Fruit fly (Drosophila melanogaster) whole organism, larva: ENCODE data around the gene Cpr78Cb.

Source experiments
- noc ChIP-seq: fragments of 200-800 bp; sonication (Bioruptor generic); optimal IDR thresholded peaks from 3 replicates; lab custom pipeline; 2019; ENCODE audit warnings: missing biosample characterization, mild to moderate bottlenecking, missing genetic modification characterization, moderate library complexity

The Cpr78Cb gene

DNA sequence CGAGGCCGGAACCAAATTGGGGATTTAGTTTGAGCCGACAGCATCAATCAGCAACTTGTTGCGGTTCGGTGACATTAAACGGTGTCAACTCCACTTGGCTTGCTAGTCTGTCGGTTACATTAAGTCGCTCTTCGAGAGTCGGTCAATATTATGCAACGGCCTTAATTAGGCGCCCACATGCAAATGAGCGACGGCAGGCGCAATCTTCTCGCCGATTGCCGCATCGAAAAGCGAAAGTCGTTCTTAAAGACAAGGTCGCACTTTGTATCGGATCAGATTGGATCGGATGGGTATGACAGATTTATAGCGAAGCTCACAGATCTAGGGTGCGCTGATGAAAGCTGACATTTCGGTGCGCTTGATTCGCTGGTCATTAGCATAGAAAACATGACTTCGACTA is 3.2 kb upstream of the Cpr78Cb start:
- no peak for TF ChIP-seq noc (tag; lab: Kevin White, UChicago)

DNA sequence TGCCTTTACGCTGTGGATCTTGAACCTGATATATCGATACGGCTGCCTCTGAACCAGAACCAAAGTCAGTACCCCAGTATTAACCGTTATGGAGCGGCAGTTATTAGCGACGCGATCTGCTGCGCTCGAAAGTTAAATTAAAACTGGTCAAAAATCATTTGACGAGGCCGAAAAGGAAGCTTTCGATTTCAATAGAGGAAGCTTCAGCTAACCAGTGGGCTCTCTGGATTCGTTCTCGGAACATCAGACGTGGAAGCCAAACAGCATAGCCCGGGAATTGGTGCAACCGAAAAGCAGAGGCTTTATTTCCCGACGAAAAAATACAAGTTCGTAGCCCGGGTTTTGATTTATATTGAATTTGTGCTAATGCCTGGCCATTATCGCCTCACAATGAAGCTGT is 1.6 kb upstream of the Cpr78Cb start, which contains the start of gene Cpr78Ca:
TSS of gene Cpr78Ca (minus strand) at position 101 of the 400 bp plus-strand sequence.
- TF ChIP-seq noc (tag; lab: Kevin White, UChicago): no peak

- no peak for TF ChIP-seq noc (tag; lab: Kevin White, UChicago)
These were observed 3.4 kb downstream of the Cpr78Cb start, which contains the start of gene Edg78E for dm6 chr3L:21297703-21298102. Edg78E (minus strand) TSS chr3L:21297803.

dm6 chr3L:21298375-21298774 is 4.1 kb downstream of the Cpr78Cb start, which contains the start of gene CG43702:
CG43702 (plus strand) TSS chr3L:21298675.
- TF ChIP-seq noc (tag; lab: Kevin White, UChicago): no peak

- no peak for TF ChIP-seq noc (tag; lab: Kevin White, UChicago)
These were observed 4.9 kb downstream of the Cpr78Cb start for dm6 chr3L:21299203-21299602.

DNA sequence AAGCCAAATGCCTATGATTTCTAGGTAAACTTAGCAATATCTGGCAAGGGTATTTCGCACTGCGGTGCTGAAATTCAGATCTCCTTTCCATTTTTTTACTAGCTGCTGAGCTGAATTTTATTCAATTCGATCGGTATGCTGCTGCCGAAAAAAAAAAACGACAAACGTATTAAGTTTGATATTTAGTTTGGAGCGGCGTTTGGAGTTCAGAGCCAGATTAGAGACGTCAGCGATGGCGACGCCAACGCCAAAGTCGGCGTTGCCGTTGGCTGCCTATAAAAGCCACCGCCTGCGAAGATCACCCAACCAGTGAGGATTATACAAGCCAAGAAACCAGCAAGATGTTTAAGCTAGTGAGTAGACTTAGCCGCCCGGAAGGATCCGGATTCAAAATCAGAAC is 6.0 kb downstream of the Cpr78Cb start, which contains the start of gene Cpr78Cc:
TSS of gene Cpr78Cc (plus strand) at position 301 of the 400 bp plus-strand sequence.
- no peak for TF ChIP-seq noc (tag; lab: Kevin White, UChicago)

DNA sequence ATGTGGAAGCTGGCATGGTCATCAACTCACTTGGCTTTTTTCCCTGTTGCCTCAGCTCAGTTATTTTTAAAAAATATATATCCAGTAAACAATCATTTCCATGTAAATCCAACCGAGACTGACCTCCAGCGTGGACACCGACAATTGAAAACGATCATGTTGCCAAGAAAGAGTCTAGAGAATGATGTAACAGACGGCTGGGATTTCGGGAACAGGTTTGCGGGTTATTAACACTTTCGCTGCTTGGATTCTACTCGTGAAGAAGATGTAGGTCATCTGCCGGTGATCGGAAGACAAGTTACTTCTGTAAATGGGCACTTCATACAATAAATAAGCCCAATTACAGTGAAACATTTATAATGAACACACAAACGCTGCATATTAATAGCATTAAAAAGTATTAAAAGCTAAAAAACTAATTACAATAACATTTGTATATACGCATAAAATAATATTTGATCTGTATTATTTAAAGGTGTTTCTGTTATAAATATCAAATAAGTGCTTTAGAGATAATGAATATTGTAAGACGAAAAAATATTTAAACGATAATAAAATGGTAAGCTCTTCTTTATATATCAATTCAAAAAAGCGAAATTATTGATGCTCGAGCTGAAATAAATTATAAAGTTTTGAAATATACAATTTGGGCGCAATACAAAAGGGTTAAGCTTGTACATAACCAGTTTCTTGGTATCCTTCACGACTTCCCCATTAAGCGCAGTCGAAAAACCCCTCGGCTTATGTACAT is 7.6 kb downstream of the Cpr78Cb start:
- TF ChIP-seq noc (tag; lab: Kevin White, UChicago): no peak

dm6 chr3L:21302493-21302892 is 8.2 kb downstream of the Cpr78Cb start:
- no peak for TF ChIP-seq noc (tag; lab: Kevin White, UChicago)

- no peak for TF ChIP-seq noc (tag; lab: Kevin White, UChicago)
These were observed 9.4 kb downstream of the Cpr78Cb start for dm6 chr3L:21303659-21304058.

DNA sequence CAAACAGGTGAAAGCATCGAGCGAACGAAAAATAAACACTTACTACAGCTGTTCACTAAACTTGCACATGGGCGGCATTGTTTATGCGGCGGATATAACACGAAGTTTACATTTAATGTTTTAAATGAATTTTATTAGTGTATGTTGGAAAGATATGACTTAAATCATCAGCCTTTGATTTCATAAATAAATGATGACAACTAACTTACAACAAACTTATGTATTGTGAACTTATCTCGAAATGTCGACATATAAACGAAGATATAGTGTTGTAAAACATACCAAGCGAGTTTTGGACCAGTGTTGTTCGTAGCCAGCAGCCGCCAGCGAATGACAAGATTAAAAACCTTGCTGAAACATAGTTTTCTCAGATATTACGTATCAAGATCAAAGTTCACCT is 10.1 kb downstream of the Cpr78Cb start, which contains the start of the genes CG11309 and CG7632:
TSS of gene CG11309 (minus strand) at position 259 of the 400 bp plus-strand sequence.
TSS of gene CG7632 (plus strand) at position 298 of the 400 bp plus-strand sequence.
- TF ChIP-seq noc (tag; lab: Kevin White, UChicago): peak; percentile 100

DNA sequence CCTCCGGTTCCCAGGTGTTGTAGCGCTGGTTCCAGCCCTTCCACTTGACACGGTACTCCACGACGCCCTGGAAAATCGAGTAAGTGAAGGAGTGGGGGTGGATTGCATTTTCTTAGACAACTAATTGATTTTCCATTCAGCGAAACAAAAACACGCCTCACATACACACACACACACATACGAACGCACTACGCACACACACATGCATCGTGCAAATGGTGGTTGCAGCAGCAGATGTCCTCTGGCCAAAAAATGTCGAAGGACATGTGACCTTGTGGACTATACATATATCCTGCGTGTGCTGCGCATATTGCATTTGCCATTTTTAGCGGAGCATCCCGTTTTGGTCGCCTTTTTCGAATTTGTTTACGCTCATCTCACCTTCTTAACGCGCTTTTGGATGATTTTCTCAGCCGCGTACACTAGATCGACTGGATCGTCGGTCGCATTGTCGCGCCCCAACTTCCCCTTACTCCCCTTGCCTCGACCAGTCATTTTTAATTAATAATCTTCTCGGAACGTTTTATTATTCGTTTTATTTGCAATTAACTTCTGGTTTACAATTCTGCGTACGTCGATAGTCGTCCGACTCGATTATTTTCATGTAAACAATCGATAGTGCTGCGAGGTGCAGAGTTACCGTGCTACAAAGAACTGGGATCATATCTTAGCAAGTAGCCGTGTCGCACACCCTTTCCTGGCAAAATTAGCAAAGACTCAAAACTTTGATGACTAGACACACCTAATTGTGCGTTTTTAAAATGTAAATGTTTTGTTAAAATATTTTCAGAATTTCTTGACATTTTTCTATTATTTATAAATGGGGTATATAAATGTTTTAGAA is 23.3 kb downstream of the Cpr78Cb start, which contains the start of gene Pc:
TSS of gene Pc (minus strand) at position 605 of the 844 bp plus-strand sequence.
- TF ChIP-seq noc (tag; lab: Kevin White, UChicago): no peak

dm6 chr3L:21318474-21318873 is 24.2 kb downstream of the Cpr78Cb start, which contains the start of gene Rab26:
Rab26 (plus strand) TSS chr3L:21318774.
- TF ChIP-seq noc (tag; lab: Kevin White, UChicago): no peak

dm6 chr3L:21319313-21319907 is 25.1 kb downstream of the Cpr78Cb start:
- TF ChIP-seq noc (tag; lab: Kevin White, UChicago): no peak

DNA sequence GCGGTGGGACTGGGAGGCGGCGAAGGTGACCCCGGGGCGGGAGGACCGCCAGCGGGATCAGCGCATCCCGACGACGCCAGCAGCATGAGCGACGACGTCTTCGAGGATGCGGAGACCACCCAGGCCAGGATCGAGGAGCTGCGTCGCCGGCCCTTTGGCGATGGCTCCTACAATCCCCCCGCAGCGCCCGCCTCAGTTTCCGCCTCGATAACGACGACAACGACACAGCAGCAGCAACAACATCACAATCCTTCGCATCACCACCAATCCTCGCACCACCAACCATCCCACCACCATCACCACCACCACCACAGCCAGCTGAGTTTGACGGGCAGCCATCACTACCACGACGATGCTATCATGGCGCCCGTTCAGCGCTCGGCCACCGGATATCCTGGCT is 25.7 kb downstream of the Cpr78Cb start:
- TF ChIP-seq noc (tag; lab: Kevin White, UChicago): no peak

dm6 chr3L:21321807-21322503 is 27.7 kb downstream of the Cpr78Cb start:
- no peak for TF ChIP-seq noc (tag; lab: Kevin White, UChicago)
